Fruit fly (Drosophila melanogaster) whole organism, prepupa: Measurements from ENCODE around the gene Ser6.

ENCODE experiments used
- Blimp-1 ChIP-seq: fragments of 200-800 bp; sonication (Bioruptor generic); optimal IDR thresholded peaks from 3 replicates; lab custom pipeline; 2017; ENCODE audit warnings: missing biosample characterization, missing genetic modification characterization, mild to moderate bottlenecking, moderate library complexity, missing genetic modification reagents
- CG11762 ChIP-seq: fragments of 200-800 bp; sonication (Bioruptor generic); optimal IDR thresholded peaks from 3 replicates; lab custom pipeline; 2016; ENCODE audit warnings: missing biosample characterization, missing genetic modification characterization; ENCODE audit not compliant: insufficient read depth
- CG11902 ChIP-seq: fragments of 200-800 bp; sonication (Bioruptor generic); optimal IDR thresholded peaks from 3 replicates; lab custom pipeline; 2016; ENCODE audit warnings: missing biosample characterization, missing genetic modification characterization
- CG1621 ChIP-seq: fragments of 200-800 bp; sonication (Bioruptor generic); optimal IDR thresholded peaks from 3 replicates; lab custom pipeline; 2018; ENCODE audit warnings: missing biosample characterization, mild to moderate bottlenecking, missing genetic modification characterization
- CG4318 ChIP-seq: fragments of 200-800 bp; sonication (Bioruptor generic); optimal IDR thresholded peaks from 3 replicates; lab custom pipeline; 2017; ENCODE audit warnings: missing biosample characterization, mild to moderate bottlenecking, missing genetic modification characterization
- CG6163 ChIP-seq: fragments of 200-800 bp; sonication (Bioruptor generic); IDR thresholded peaks from 3 replicates; pipeline ENCODE4 v1.3.6; 2022; ENCODE audit warnings: missing biosample characterization, missing genetic modification characterization
- CG6808 ChIP-seq: fragments of 200-800 bp; sonication (Bioruptor generic); optimal IDR thresholded peaks from 3 replicates; lab custom pipeline; 2017; ENCODE audit warnings: missing biosample characterization, missing genetic modification characterization, mild to moderate bottlenecking, moderate library complexity, missing genetic modification reagents
- CG7368 ChIP-seq: fragments of 200-800 bp; sonication (Bioruptor generic); optimal IDR thresholded peaks from 3 replicates; lab custom pipeline; 2016; ENCODE audit warnings: missing biosample characterization, missing genetic modification characterization
- CG8119 ChIP-seq: fragments of 200-800 bp; sonication (Bioruptor generic); IDR thresholded peaks from 3 replicates; pipeline ENCODE4 v1.3.6; 2022; ENCODE audit warnings: missing biosample characterization, missing genetic modification characterization
- CG9139 ChIP-seq: fragments of 200-800 bp; sonication (Bioruptor generic); optimal IDR thresholded peaks from 3 replicates; lab custom pipeline; 2017; ENCODE audit warnings: missing biosample characterization, mild to moderate bottlenecking, missing genetic modification characterization
- Eip75B ChIP-seq: fragments of 200-800 bp; sonication (Bioruptor generic); optimal IDR thresholded peaks from 3 replicates; lab custom pipeline; 2016; ENCODE audit warnings: missing biosample characterization, missing genetic modification characterization
- Eip78C ChIP-seq: fragments of 200-800 bp; sonication (Bioruptor generic); peaks from one replicate; lab custom pipeline; 2016; ENCODE audit warnings: missing biosample characterization, missing genetic modification characterization
- Eip93F ChIP-seq: fragments of 200-800 bp; sonication (Bioruptor generic); optimal IDR thresholded peaks from 2 replicates; lab custom pipeline; 2016; ENCODE audit warnings: missing biosample characterization, mild to moderate bottlenecking, missing genetic modification characterization
- Hr39 ChIP-seq: fragments of 200-800 bp; sonication (Bioruptor generic); optimal IDR thresholded peaks from 2 replicates; lab custom pipeline; 2016; ENCODE audit warnings: missing biosample characterization, missing genetic modification characterization
- Smox ChIP-seq: fragments of 200-800 bp; sonication (Bioruptor generic); optimal IDR thresholded peaks from 3 replicates; lab custom pipeline; 2016; ENCODE audit warnings: missing biosample characterization, missing genetic modification characterization
- Sox15 ChIP-seq: fragments of 200-800 bp; sonication (Bioruptor generic); optimal IDR thresholded peaks from 3 replicates; lab custom pipeline; 2016; ENCODE audit warnings: missing biosample characterization, missing genetic modification characterization
- cyc ChIP-seq: fragments of 200-800 bp; sonication (Bioruptor generic); optimal IDR thresholded peaks from 3 replicates; lab custom pipeline; 2016; ENCODE audit warnings: missing biosample characterization, missing genetic modification characterization
- esn ChIP-seq: fragments of 200-800 bp; sonication (Bioruptor generic); optimal IDR thresholded peaks from 2 replicates; lab custom pipeline; 2016; ENCODE audit warnings: missing biosample characterization, mild to moderate bottlenecking, missing genetic modification characterization, moderate library complexity
- fkh ChIP-seq: fragments of 200-800 bp; sonication (Bioruptor generic); optimal IDR thresholded peaks from 3 replicates; lab custom pipeline; 2017; ENCODE audit warnings: missing biosample characterization, mild to moderate bottlenecking, missing genetic modification characterization, moderate library complexity
- lz ChIP-seq: fragments of 200-800 bp; sonication (Bioruptor generic); optimal IDR thresholded peaks from 3 replicates; lab custom pipeline; 2016; ENCODE audit warnings: missing biosample characterization, missing genetic modification characterization
- net ChIP-seq: fragments of 200-800 bp; sonication (Bioruptor generic); optimal IDR thresholded peaks from 3 replicates; lab custom pipeline; 2016; ENCODE audit warnings: missing biosample characterization, missing genetic modification characterization
- ss ChIP-seq, 2 experiments: fragments of 200-800 bp; sonication (Bioruptor generic); optimal IDR thresholded peaks; 2 replicates in 1 of 2; 3 replicates in 1 of 2; lab custom pipeline; 2017 to 2018; ENCODE audit warnings: mild to moderate bottlenecking in 2 of 2, missing biosample characterization in 2 of 2, missing genetic modification characterization in 2 of 2, moderate library complexity in 1 of 2
- topi ChIP-seq: fragments of 200-800 bp; sonication (Bioruptor generic); optimal IDR thresholded peaks from 3 replicates; lab custom pipeline; 2016; ENCODE audit warnings: missing biosample characterization, missing genetic modification characterization

Ser6 gene

DNA sequence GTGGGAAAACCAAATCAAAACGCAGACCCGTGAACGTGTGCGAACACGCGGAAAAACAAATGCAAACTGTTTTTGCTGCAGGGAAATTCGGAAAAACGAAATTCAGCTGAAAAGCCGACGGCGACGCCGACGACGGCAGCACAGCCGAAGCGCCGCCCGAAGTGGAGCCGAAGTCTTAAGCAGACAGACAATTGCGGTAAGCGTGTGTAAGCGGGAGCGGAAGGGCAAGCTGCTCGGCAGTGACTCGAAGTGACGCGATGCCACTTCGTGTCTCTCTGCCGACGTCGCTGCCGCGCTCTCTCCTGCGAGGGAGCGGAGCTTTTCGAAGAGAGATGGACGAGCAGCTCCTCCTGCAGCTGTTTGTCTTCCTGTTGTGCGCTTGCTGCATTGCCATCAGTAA lies 38.4 kb downstream of the Ser6 start:
- TF ChIP-seq CG7368 (GFP tag; lab: Kevin White, UChicago) (no peak), CG9139 (no peak), lz (GFP tag; lab: Kevin White, UChicago) (no peak), esn (GFP tag; lab: Kevin White, UChicago) (no peak), Blimp-1 (GFP tag; lab: Kevin White, UChicago) (no peak), CG11902 (GFP tag; lab: Kevin White, UChicago) (no peak)
- TF ChIP-seq, all 60 proteins: peak for 0

DNA sequence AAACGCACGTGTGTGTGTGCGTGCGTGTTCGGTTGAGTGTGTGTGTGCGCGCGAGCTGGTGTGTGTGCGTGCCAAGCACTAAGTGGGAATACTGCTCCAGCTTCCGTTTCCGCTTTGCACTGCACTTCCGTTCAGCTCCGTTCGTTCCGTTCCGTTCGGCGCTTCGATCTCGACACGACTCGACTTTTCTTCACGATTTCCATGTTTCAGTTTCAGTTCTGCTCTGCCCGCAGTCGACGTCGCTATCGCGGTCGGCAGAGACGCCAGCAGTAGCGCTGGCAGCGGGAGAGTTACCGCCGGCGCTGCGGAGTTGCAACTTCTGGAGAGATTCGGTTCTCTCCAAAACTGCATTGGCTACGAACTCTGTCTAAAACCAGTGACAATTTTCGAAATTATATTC lies 39.5 kb downstream of the Ser6 start:
- no peak for TF ChIP-seq ss (GFP tag; optimal IDR thresholded peaks at IDR 0.05; lab: Kevin White, UChicago)
- no peak for TF ChIP-seq CG6808 (GFP tag; lab: Kevin White, UChicago)
- no peak for TF ChIP-seq Sox15 (GFP tag; lab: Kevin White, UChicago)
- TF ChIP-seq Smox (GFP tag; lab: Kevin White, UChicago), result no peak
- no peak for TF ChIP-seq CG9139
- TF ChIP-seq lz (GFP tag; lab: Kevin White, UChicago), result no peak
- TF ChIP-seq Eip75B, result no peak
- no peak for TF ChIP-seq CG6163 (GFP tag; lab: Robert Waterston, UW)
- TF ChIP-seq CG11762, result no peak
- TF ChIP-seq Eip78C, result no peak
- TF ChIP-seq CG1621, result no peak
- no peak for TF ChIP-seq Hr39 (GFP tag; lab: Kevin White, UChicago)
- TF ChIP-seq Blimp-1 (GFP tag; lab: Kevin White, UChicago), result no peak
- no peak for TF ChIP-seq CG4318 (GFP tag; lab: Kevin White, UChicago)

DNA sequence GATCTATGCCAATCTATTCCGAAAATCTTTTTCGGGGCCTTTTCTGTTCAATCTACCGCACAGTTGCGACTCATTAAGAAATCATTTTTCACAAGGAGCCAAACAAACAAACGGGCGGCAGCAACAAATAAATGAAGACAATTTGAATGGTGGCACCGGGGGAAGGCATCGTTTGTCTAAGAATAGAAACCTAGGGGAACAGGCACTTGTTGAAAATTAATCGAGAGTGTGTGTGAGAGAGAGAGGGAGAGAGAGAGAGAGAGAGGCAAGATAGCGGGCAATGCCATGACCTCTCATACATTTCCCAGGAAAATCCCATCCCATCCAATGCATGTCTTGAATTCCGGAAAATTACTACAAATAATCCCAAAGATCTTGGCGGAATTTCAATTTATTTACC lies 46.9 kb downstream of the Ser6 start:
- TF ChIP-seq Eip93F, result no peak
- no peak for TF ChIP-seq Eip78C
- TF ChIP-seq topi (GFP tag; lab: Kevin White, UChicago), result no peak
- TF ChIP-seq cyc (GFP tag; lab: Kevin White, UChicago), result no peak
- no peak for TF ChIP-seq net (GFP tag; lab: Kevin White, UChicago)
- no peak for TF ChIP-seq CG8119
- TF ChIP-seq fkh (GFP tag; lab: Kevin White, UChicago), result no peak
